Worm (Caenorhabditis elegans): ENCODE measurements around the gene F42A9.17.

The F42A9.17 gene

ce11 chrIV:8600712-8601330 is 10.9 kb downstream of the F42A9.17 start, which contains the start of gene Y59H11AR.4:
Gene Y59H11AR.4, minus strand, starts transcription at chrIV:8600762.
- TF ChIP-seq B0035.1 (tag; optimal IDR thresholded peaks at IDR 0.05) (no peak), Y95B8A.8 (GFP tag; IDR thresholded peaks at IDR 0.05) (no peak), lin-40 (tag; optimal IDR thresholded peaks at IDR 0.05) (no peak), unc-130 (GFP tag; optimal IDR thresholded peaks at IDR 0.05) (no peak), mxl-1 (tag; optimal IDR thresholded peaks at IDR 0.05) (no peak), dox-1 (GFP tag; IDR thresholded peaks at IDR 0.05) (no peak), ccch-3 (GFP tag; optimal IDR thresholded peaks at IDR 0.05) (no peak), hlh-26 (GFP tag; conservative IDR thresholded peaks at IDR 0.05) (no peak), die-1 (tag; optimal IDR thresholded peaks at IDR 0.05) (no peak), dpff-1 (tag; optimal IDR thresholded peaks at IDR 0.05) (no peak), dpl-1 (GFP tag; optimal IDR thresholded peaks at IDR 0.05) (no peak), nhr-179 (tag; optimal IDR thresholded peaks at IDR 0.05) (no peak), madf-8 (GFP tag; conservative IDR thresholded peaks at IDR 0.05) (no peak), ceh-91 (GFP tag; IDR thresholded peaks at IDR 0.05) (no peak), hmg-1.2 (GFP tag; IDR thresholded peaks at IDR 0.05) (no peak), attf-5 (GFP tag; optimal IDR thresholded peaks at IDR 0.05) (no peak)

ce11 chrIV:8597504-8597903 is 14.2 kb downstream of the F42A9.17 start:
- TF ChIP-seq atf-7 (tag; optimal IDR thresholded peaks at IDR 0.05) (no peak), nhr-120 (GFP tag; IDR thresholded peaks at IDR 0.05) (no peak), let-607 (tag; optimal IDR thresholded peaks at IDR 0.05) (no peak), hsf-1 (GFP tag; IDR thresholded peaks at IDR 0.05) (no peak)

ce11 chrIV:8595767-8596166 is 16.0 kb downstream of the F42A9.17 start, which contains the start of gene clec-181:
Gene clec-181, plus strand, starts transcription at chrIV:8596067.
- TF ChIP-seq pbrm-1 (GFP tag; IDR thresholded peaks at IDR 0.05) (no peak), xnd-1 (tag; optimal IDR thresholded peaks at IDR 0.05) (no peak), bed-2 (GFP tag; IDR thresholded peaks at IDR 0.05) (no peak), fkh-3 (tag; optimal IDR thresholded peaks at IDR 0.05) (no peak), cebp-2 (GFP tag; IDR thresholded peaks at IDR 0.05) (no peak), snpc-1.1 (tag; optimal IDR thresholded peaks at IDR 0.05; ENCODE audit: insufficient read depth) (no peak), tbp1 (GFP tag; optimal IDR thresholded peaks at IDR 0.05) (no peak), ceh-58 (GFP tag; IDR thresholded peaks at IDR 0.05) (no peak), K12H6.12 (tag; optimal IDR thresholded peaks at IDR 0.05) (no peak), rpc-1 (optimal IDR thresholded peaks at IDR 0.05) (no peak), rpc-1 (tag; optimal IDR thresholded peaks at IDR 0.05) (no peak), akir-1 (GFP tag; optimal IDR thresholded peaks at IDR 0.05) (no peak), lag-1 (GFP tag; IDR thresholded peaks at IDR 0.05) (no peak), efl-1 (GFP tag; optimal IDR thresholded peaks at IDR 0.05) (no peak), let-607 (tag; optimal IDR thresholded peaks at IDR 0.05) (no peak), lsl-1 (GFP tag; optimal IDR thresholded peaks at IDR 0.05) (no peak), T07F8.4 (tag; optimal IDR thresholded peaks at IDR 0.05) (no peak)

ce11 chrIV:8595317-8595716 is 16.4 kb downstream of the F42A9.17 start, which contains the start of gene Y59H11AR.3:
Gene Y59H11AR.3, minus strand, starts transcription at chrIV:8595417.
- no peak for TF ChIP-seq let-607 (tag; optimal IDR thresholded peaks at IDR 0.05)
- no peak for TF ChIP-seq sptf-2 (GFP tag; optimal IDR thresholded peaks at IDR 0.05)
- no peak for TF ChIP-seq ets-4 (GFP tag; optimal IDR thresholded peaks at IDR 0.05)
- TF ChIP-seq cebp-1 (GFP tag; IDR thresholded peaks at IDR 0.05): no peak
- TF ChIP-seq cebp-1 (tag; optimal IDR thresholded peaks at IDR 0.05): no peak
